Worm (Caenorhabditis elegans): ENCODE data around the gene Y6D1A.1.

ce11 chrII:11802451-11802850, 21.0 kb downstream of the Y6D1A.1 start, which contains the start of gene F43G6.17:
- no peak for TF ChIP-seq fkh-10 (GFP tag; optimal IDR thresholded peaks at IDR 0.05)
- no peak for TF ChIP-seq pqm-1 (tag; optimal IDR thresholded peaks at IDR 0.05)
- TF ChIP-seq elt-2 (tag; optimal IDR thresholded peaks at IDR 0.05): no peak
- no peak for TF ChIP-seq nhr-43 (tag; optimal IDR thresholded peaks at IDR 0.05; ENCODE audit: poor library complexity, severe bottlenecking)
- no peak for TF ChIP-seq snpc-4 (tag; optimal IDR thresholded peaks at IDR 0.05)
- no peak for TF ChIP-seq mdl-1 (tag; optimal IDR thresholded peaks at IDR 0.05)
- no peak for TF ChIP-seq nhr-237 (tag; optimal IDR thresholded peaks at IDR 0.05)
- no peak for TF ChIP-seq jun-1 (tag; optimal IDR thresholded peaks at IDR 0.05)
- no peak for TF ChIP-seq unc-62 (GFP tag; optimal IDR thresholded peaks at IDR 0.05)
- TF ChIP-seq R02D3.7 (tag; optimal IDR thresholded peaks at IDR 0.05): no peak
- TF ChIP-seq nhr-77 (tag; optimal IDR thresholded peaks at IDR 0.05): no peak
- TF ChIP-seq ceh-82 (tag; optimal IDR thresholded peaks at IDR 0.05): no peak
- TF ChIP-seq elt-1 (tag; optimal IDR thresholded peaks at IDR 0.05): no peak

Measured in whole organism, L3 larva.